Worm (Caenorhabditis elegans) whole organism, early embryonic: ENCODE measurements around the gene nas-6.

Experiments used
- ama-1 ChIP-seq: fragments of 150-350 bp; optimal IDR thresholded peaks from 2 replicates; lab custom pipeline; 2014
- ceh-36 ChIP-seq: sonication (generic microtip); optimal IDR thresholded peaks from 2 replicates; lab custom pipeline; 2016; ENCODE audit warnings: missing genetic modification characterization, inconsistent platforms, missing compliant biosample characterization
- flt-1 ChIP-seq: fragments of 200-800 bp; sonication (Bioruptor generic); IDR thresholded peaks from 2 replicates; pipeline ENCODE4 v1.3.6; 2022; ENCODE audit warnings: missing genetic modification characterization, missing compliant biosample characterization
- hmg-4 ChIP-seq: fragments of 200-800 bp; sonication (Bioruptor generic); optimal IDR thresholded peaks from 2 replicates; lab custom pipeline; 2018; ENCODE audit warnings: mild to moderate bottlenecking, missing genetic modification characterization, missing compliant biosample characterization
- sea-1 ChIP-seq: fragments of 200-800 bp; sonication (Bioruptor generic); conservative IDR thresholded peaks from 2 replicates; pipeline ENCODE4 v1.3.6; 2022; ENCODE audit warnings: missing genetic modification characterization, missing compliant biosample characterization

DNA sequence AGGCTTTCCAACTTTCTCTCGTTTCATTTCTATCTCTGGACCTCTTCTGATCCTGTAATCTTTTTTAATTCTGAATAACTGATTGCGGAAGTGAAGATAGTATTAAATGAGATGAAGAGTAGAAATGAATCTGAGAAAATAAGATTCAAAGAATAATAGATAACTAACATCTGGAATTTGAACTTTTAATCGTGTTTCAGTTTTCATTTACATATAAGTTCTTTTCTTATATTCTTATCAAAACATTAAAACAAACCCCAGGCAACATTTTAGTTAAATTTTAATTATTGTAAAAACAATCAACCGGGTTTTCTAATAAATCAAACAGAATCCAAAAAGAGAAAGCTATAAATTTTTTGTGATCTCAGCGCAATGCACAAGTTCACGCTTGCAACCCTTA is 37.4 kb downstream of the nas-6 start:
- TF ChIP-seq ceh-36 (tag; lab: Kevin White, UChicago) = no peak
- TF ChIP-seq sea-1 (GFP tag; lab: Robert Waterston, UW) = no peak
- TF ChIP-seq ama-1 (lab: Kevin White, UChicago) = no peak
- TF ChIP-seq flt-1 = no peak
- TF ChIP-seq hmg-4 (GFP tag; lab: Kevin White, UChicago) = no peak
